Worm (Caenorhabditis elegans): Measurements from ENCODE around the gene Y119D3B.12.
A peak's percentile ranks its signal among the peaks of the same experiment; 100 is the strongest.

The Y119D3B.12 gene

DNA sequence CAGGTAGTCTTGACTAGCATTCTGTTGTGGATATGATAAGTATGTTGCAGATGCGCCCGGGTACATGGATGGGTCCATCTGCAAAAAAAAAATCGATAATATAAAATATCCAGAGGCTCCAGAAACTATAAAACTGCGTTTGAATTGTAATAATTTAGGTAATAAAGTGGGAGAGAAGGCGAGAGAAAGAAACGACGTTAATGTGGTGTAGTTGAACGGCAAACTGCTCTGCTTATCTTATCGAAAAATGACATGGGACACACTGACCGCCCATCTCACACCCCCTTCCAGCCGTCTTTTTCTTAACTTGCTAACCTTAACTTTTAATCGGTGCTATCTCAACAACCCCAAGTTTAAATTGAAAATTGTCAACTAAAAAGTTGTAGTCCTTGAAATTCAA is 19.6 kb downstream of the Y119D3B.12 start:
- TF ChIP-seq K02D7.2 (tag; optimal IDR thresholded peaks at IDR 0.05) = no peak
- TF ChIP-seq ahr-1 (tag; optimal IDR thresholded peaks at IDR 0.05) = no peak
- peak; percentile 61 for TF ChIP-seq elt-2 (tag; optimal IDR thresholded peaks at IDR 0.05)
- TF ChIP-seq pqm-1 (tag; optimal IDR thresholded peaks at IDR 0.05) = no peak
- TF ChIP-seq nhr-232 (tag; optimal IDR thresholded peaks at IDR 0.05) = no peak
- no peak for TF ChIP-seq mec-3 (tag; optimal IDR thresholded peaks at IDR 0.05; ENCODE audit: borderline replicate concordance)

ce11 chrIII:1223319-1224093 is 21.2 kb downstream of the Y119D3B.12 start:
- TF ChIP-seq zip-5 (tag; optimal IDR thresholded peaks at IDR 0.05) (no peak), ceh-18 (tag; optimal IDR thresholded peaks at IDR 0.05) (peak; percentile 30), pha-4 (tag; optimal IDR thresholded peaks at IDR 0.05) (no peak), tbx-2 (tag; optimal IDR thresholded peaks at IDR 0.05) (peak; percentile 3), elt-2 (tag; optimal IDR thresholded peaks at IDR 0.05) (peak; percentile 28), dve-1 (tag; optimal IDR thresholded peaks at IDR 0.05) (peak; percentile 21), ceh-34 (tag; optimal IDR thresholded peaks at IDR 0.05) (peak; percentile 99), nfya-1 (tag; optimal IDR thresholded peaks at IDR 0.05) (peak; percentile 39)

- no peak for TF ChIP-seq gmeb-2 (tag; optimal IDR thresholded peaks at IDR 0.05)
- TF ChIP-seq dve-1 (tag; optimal IDR thresholded peaks at IDR 0.05) = no peak
- no peak for TF ChIP-seq hlh-15 (tag; optimal IDR thresholded peaks at IDR 0.05)
- TF ChIP-seq sox-4 (tag; optimal IDR thresholded peaks at IDR 0.05) = no peak
- no peak for TF ChIP-seq ref-2 (tag; optimal IDR thresholded peaks at IDR 0.05)
- no peak for TF ChIP-seq syd-9 (tag; optimal IDR thresholded peaks at IDR 0.05)
- TF ChIP-seq tbx-7 (tag; optimal IDR thresholded peaks at IDR 0.05) = no peak
- TF ChIP-seq lim-6 (tag; optimal IDR thresholded peaks at IDR 0.05) = no peak
- TF ChIP-seq tbx-2 (tag; optimal IDR thresholded peaks at IDR 0.05) = no peak
- no peak for TF ChIP-seq ceh-34 (tag; optimal IDR thresholded peaks at IDR 0.05)
- no peak for TF ChIP-seq ceh-22 (tag; optimal IDR thresholded peaks at IDR 0.05)
- TF ChIP-seq K09A11.1 (tag; optimal IDR thresholded peaks at IDR 0.05; ENCODE audit: insufficient read depth) = no peak
- TF ChIP-seq ceh-24 (tag; optimal IDR thresholded peaks at IDR 0.05) = no peak
- TF ChIP-seq elt-2 (tag; optimal IDR thresholded peaks at IDR 0.05) = no peak
- TF ChIP-seq ceh-9 (tag; optimal IDR thresholded peaks at IDR 0.05) = no peak
- TF ChIP-seq nfya-1 (tag; optimal IDR thresholded peaks at IDR 0.05) = no peak
- no peak for TF ChIP-seq K02D7.2 (tag; optimal IDR thresholded peaks at IDR 0.05)
- no peak for TF ChIP-seq elt-4 (tag; optimal IDR thresholded peaks at IDR 0.05)
- no peak for TF ChIP-seq T23F11.4 (GFP tag; optimal IDR thresholded peaks at IDR 0.05)
- no peak for TF ChIP-seq ttx-3 (tag; optimal IDR thresholded peaks at IDR 0.05)
Observed at ce11 chrIII:1225116-1225515, 22.8 kb downstream of the Y119D3B.12 start.

DNA sequence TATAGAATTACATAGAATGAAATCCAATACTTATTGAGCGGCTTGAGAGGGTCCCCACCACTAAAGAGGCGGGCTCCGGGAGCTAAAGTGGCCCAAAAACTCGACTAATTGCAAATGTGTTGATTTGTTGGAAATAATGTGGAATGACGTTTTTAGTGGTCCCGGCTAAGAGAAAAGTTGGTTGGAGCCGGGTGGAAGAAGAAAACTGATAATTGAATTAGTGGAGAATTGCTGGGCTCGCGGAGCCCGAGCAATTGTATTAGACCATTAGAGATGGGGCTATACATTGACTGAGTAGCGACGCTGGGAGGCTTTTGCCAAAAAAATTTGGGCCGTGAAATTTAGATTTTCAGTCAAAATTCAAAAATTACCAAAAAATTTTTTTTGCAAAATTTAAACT is 23.2 kb downstream of the Y119D3B.12 start:
- peak; percentile 87 for TF ChIP-seq ceh-34 (tag; optimal IDR thresholded peaks at IDR 0.05)
- TF ChIP-seq ceh-31 (tag; optimal IDR thresholded peaks at IDR 0.05) = peak; percentile 35
- no peak for TF ChIP-seq mec-3 (tag; optimal IDR thresholded peaks at IDR 0.05; ENCODE audit: borderline replicate concordance)
- TF ChIP-seq C38D4.7 (GFP tag; optimal IDR thresholded peaks at IDR 0.05) = no peak
- no peak for TF ChIP-seq ztf-16 (tag; optimal IDR thresholded peaks at IDR 0.05)
- peak; percentile 43 for TF ChIP-seq ceh-19 (GFP tag; optimal IDR thresholded peaks at IDR 0.05)
- TF ChIP-seq tbx-7 (tag; optimal IDR thresholded peaks at IDR 0.05) = no peak
- TF ChIP-seq ceh-9 (tag; optimal IDR thresholded peaks at IDR 0.05) = no peak
- no peak for TF ChIP-seq nhr-232 (tag; optimal IDR thresholded peaks at IDR 0.05)
- TF ChIP-seq pax-1 (tag; optimal IDR thresholded peaks at IDR 0.05) = no peak
- TF ChIP-seq rnt-1 (tag; optimal IDR thresholded peaks at IDR 0.05) = no peak
- TF ChIP-seq pqm-1 (tag; optimal IDR thresholded peaks at IDR 0.05) = no peak
- TF ChIP-seq unc-42 (tag; optimal IDR thresholded peaks at IDR 0.05) = peak; percentile 77
- no peak for TF ChIP-seq fax-1 (tag; optimal IDR thresholded peaks at IDR 0.05)
- no peak for TF ChIP-seq hlh-30 (tag; optimal IDR thresholded peaks at IDR 0.05; ENCODE audit: insufficient read depth)
- no peak for TF ChIP-seq ceh-22 (tag; optimal IDR thresholded peaks at IDR 0.05)
- TF ChIP-seq unc-86 (tag; optimal IDR thresholded peaks at IDR 0.05) = no peak
- TF ChIP-seq ceh-18 (tag; optimal IDR thresholded peaks at IDR 0.05) = no peak
- no peak for TF ChIP-seq ceh-45 (GFP tag; IDR thresholded peaks at IDR 0.05)
- no peak for TF ChIP-seq sox-2 (GFP tag; IDR thresholded peaks at IDR 0.05)

Data from whole organism, late embryonic.